Worm (Caenorhabditis elegans): Measurements from ENCODE around the gene dhhc-9.

The dhhc-9 gene

ce11 chrX:2364703-2365299 lies 37.0 kb downstream of the dhhc-9 start:
- TF ChIP-seq nfyb-1 (GFP tag; IDR thresholded peaks at IDR 0.05) (peak; percentile 88), ztf-3 (GFP tag; optimal IDR thresholded peaks at IDR 0.05) (peak; percentile 52), B0035.1 (tag; optimal IDR thresholded peaks at IDR 0.05) (peak; percentile 81), attf-6 (GFP tag; IDR thresholded peaks at IDR 0.05) (no peak), bed-2 (GFP tag; IDR thresholded peaks at IDR 0.05) (no peak), xnd-1 (tag; optimal IDR thresholded peaks at IDR 0.05) (no peak), ztf-18 (tag; optimal IDR thresholded peaks at IDR 0.05) (peak; percentile 53), Y53G8AR.9 (GFP tag; conservative IDR thresholded peaks at IDR 0.05) (peak; percentile 92), hmg-1.2 (GFP tag; IDR thresholded peaks at IDR 0.05) (peak; percentile 66; the same call in 1 of the 2 replicates), snpc-3.4 (tag; optimal IDR thresholded peaks at IDR 0.05) (peak; percentile 18), B0336.3 (GFP tag; IDR thresholded peaks at IDR 0.05) (peak; percentile 93), dpl-1 (GFP tag; optimal IDR thresholded peaks at IDR 0.05) (no peak), ceh-58 (GFP tag; IDR thresholded peaks at IDR 0.05) (no peak), cebp-1 (GFP tag; IDR thresholded peaks at IDR 0.05) (no peak), cebp-1 (tag; optimal IDR thresholded peaks at IDR 0.05) (peak; percentile 87), rec-8 (tag; optimal IDR thresholded peaks at IDR 0.05) (peak in 1 of 2 experiments; percentile 27), sptf-2 (GFP tag; optimal IDR thresholded peaks at IDR 0.05) (no peak), ztf-25 (GFP tag; IDR thresholded peaks at IDR 0.05) (no peak), K12H6.12 (tag; optimal IDR thresholded peaks at IDR 0.05) (peak; percentile 68), C06A6.2 (GFP tag; conservative IDR thresholded peaks at IDR 0.05) (peak; percentile 83), egl-44 (GFP tag; IDR thresholded peaks at IDR 0.05) (0 out of 2 replicates have a peak, but pooled peaks have one; percentile 60), tbp1 (GFP tag; optimal IDR thresholded peaks at IDR 0.05) (peak; percentile 71), aptf-2 (GFP tag; conservative IDR thresholded peaks at IDR 0.05) (no peak), tbx-9 (tag; optimal IDR thresholded peaks at IDR 0.05; ENCODE audit: borderline replicate concordance) (no peak), F22D6.2 (tag; optimal IDR thresholded peaks at IDR 0.05) (peak; percentile 89), ztf-22 (GFP tag; optimal IDR thresholded peaks at IDR 0.05) (peak; percentile 33), nhr-90 (tag; optimal IDR thresholded peaks at IDR 0.05) (no peak), nhr-27 (tag; optimal IDR thresholded peaks at IDR 0.05) (peak; percentile 6), somi-1 (GFP tag; optimal IDR thresholded peaks at IDR 0.05) (peak; percentile 79), F10E7.11 (tag; optimal IDR thresholded peaks at IDR 0.05) (peak; percentile 1), ccch-3 (GFP tag; optimal IDR thresholded peaks at IDR 0.05) (peak; percentile 60), dox-1 (GFP tag; IDR thresholded peaks at IDR 0.05) (peak; percentile 86), lin-40 (tag; optimal IDR thresholded peaks at IDR 0.05) (peak; percentile 99), ets-4 (GFP tag; optimal IDR thresholded peaks at IDR 0.05) (no peak), atf-7 (tag; optimal IDR thresholded peaks at IDR 0.05) (peak; percentile 62), dpff-1 (tag; optimal IDR thresholded peaks at IDR 0.05) (peak; percentile 26), Y67H2A.10 (GFP tag; conservative IDR thresholded peaks at IDR 0.05) (no peak), lin-35 (GFP tag; optimal IDR thresholded peaks at IDR 0.05) (peak in 2 of 3 experiments; percentile 50 to 91), ekl-4 (GFP tag; IDR thresholded peaks at IDR 0.05) (peak; percentile 16; the same call in 1 of the 2 replicates), egrh-3 (GFP tag; IDR thresholded peaks at IDR 0.05) (no peak), pbrm-1 (GFP tag; IDR thresholded peaks at IDR 0.05) (peak; percentile 82), tlf-1 (GFP tag; optimal IDR thresholded peaks at IDR 0.05) (peak; percentile 91), Y79H2A.3 (GFP tag; conservative IDR thresholded peaks at IDR 0.05) (no peak), nhr-80 (tag; optimal IDR thresholded peaks at IDR 0.05) (peak; percentile 71), B0261.1 (tag; optimal IDR thresholded peaks at IDR 0.05) (peak; percentile 44), Y56A3A.18 (GFP tag; IDR thresholded peaks at IDR 0.05) (peak; percentile 95), repo-1 (tag; optimal IDR thresholded peaks at IDR 0.05) (peak; percentile 93), hmg-20 (GFP tag; IDR thresholded peaks at IDR 0.05) (peak; percentile 88)

Measured in whole organism, young adult.